Worm (Caenorhabditis elegans) whole organism, early embryonic: ENCODE data around the gene ttr-42.

Experiments
- aly-1 ChIP-seq: sonication (generic microtip); optimal IDR thresholded peaks from 2 replicates; lab custom pipeline; 2016; ENCODE audit warnings: missing genetic modification characterization, missing compliant biosample characterization
- ama-1 ChIP-seq: fragments of 150-350 bp; optimal IDR thresholded peaks from 2 replicates; lab custom pipeline; 2014
- ceh-13 ChIP-seq: fragments of 200-800 bp; sonication (Bioruptor generic); optimal IDR thresholded peaks from 2 replicates; lab custom pipeline; 2018; ENCODE audit warnings: mild to moderate bottlenecking, missing genetic modification characterization, missing compliant biosample characterization
- ceh-36 ChIP-seq: sonication (generic microtip); optimal IDR thresholded peaks from 2 replicates; lab custom pipeline; 2016; ENCODE audit warnings: missing genetic modification characterization, inconsistent platforms, missing compliant biosample characterization
- flt-1 ChIP-seq: fragments of 200-800 bp; sonication (Bioruptor generic); IDR thresholded peaks from 2 replicates; pipeline ENCODE4 v1.3.6; 2022; ENCODE audit warnings: missing genetic modification characterization, missing compliant biosample characterization
- hmg-4 ChIP-seq: fragments of 200-800 bp; sonication (Bioruptor generic); optimal IDR thresholded peaks from 2 replicates; lab custom pipeline; 2018; ENCODE audit warnings: mild to moderate bottlenecking, missing genetic modification characterization, missing compliant biosample characterization
- hnd-1 ChIP-seq: sonication (generic microtip); optimal IDR thresholded peaks from 2 replicates; lab custom pipeline; 2016; ENCODE audit warnings: missing genetic modification characterization, missing compliant biosample characterization
- scrt-1 ChIP-seq: fragments of 200-800 bp; sonication (Bioruptor generic); IDR thresholded peaks from 2 replicates; pipeline ENCODE4 v1.3.6; 2022; ENCODE audit warnings: missing genetic modification characterization, missing compliant biosample characterization
- sea-1 ChIP-seq: fragments of 200-800 bp; sonication (Bioruptor generic); conservative IDR thresholded peaks from 2 replicates; pipeline ENCODE4 v1.3.6; 2022; ENCODE audit warnings: missing genetic modification characterization, missing compliant biosample characterization
- tbx-11 ChIP-seq: fragments of 200-800 bp; sonication (Bioruptor generic); IDR thresholded peaks from 2 replicates; pipeline ENCODE4 v1.3.6; 2022; ENCODE audit warnings: missing genetic modification characterization, missing compliant biosample characterization
- tra-4 ChIP-seq: sonication (generic microtip); optimal IDR thresholded peaks from 2 replicates; lab custom pipeline; 2017; ENCODE audit warnings: missing genetic modification characterization, missing compliant biosample characterization

- TF ChIP-seq ama-1 (lab: Kevin White, UChicago) (no peak), scrt-1 (GFP tag; lab: Robert Waterston, UW) (no peak), tra-4 (tag; lab: Kevin White, UChicago) (no peak), ceh-36 (tag; lab: Kevin White, UChicago) (no peak), tbx-11 (GFP tag; lab: Robert Waterston, UW) (no peak), hmg-4 (no peak), sea-1 (GFP tag; lab: Robert Waterston, UW) (no peak), aly-1 (tag; lab: Kevin White, UChicago) (no peak), hnd-1 (tag; lab: Kevin White, UChicago) (no peak), flt-1 (GFP tag; lab: Robert Waterston, UW) (no peak), ceh-13 (no peak)
Observed at ce11 chrX:2541003-2541521, 36.5 kb upstream of the ttr-42 start, which contains the start of gene F52H2.3.
